Worm (Caenorhabditis elegans): ENCODE measurements around the gene Y69H2.10.

Gene Y69H2.10

ce11 chrV:18687361-18687760 is 17.2 kb downstream of the Y69H2.10 start:
- TF ChIP-seq zag-1 (tag; optimal IDR thresholded peaks at IDR 0.05): no peak
- no peak for TF ChIP-seq hmg-11 (tag; optimal IDR thresholded peaks at IDR 0.05)
- TF ChIP-seq daf-12 (tag; optimal IDR thresholded peaks at IDR 0.05): no peak

ce11 chrV:18689681-18690080 is 19.6 kb downstream of the Y69H2.10 start, which contains the start of the genes ubc-19 and Y69H2.7:
TSS of gene ubc-19 (minus strand) at chrV:18689762.
TSS of gene Y69H2.7 (plus strand) at chrV:18689989.
- no peak for TF ChIP-seq unc-39 (tag; optimal IDR thresholded peaks at IDR 0.05)
- peak; percentile 70 for TF ChIP-seq hmg-11 (tag; optimal IDR thresholded peaks at IDR 0.05)
- peak; percentile 24 for TF ChIP-seq pha-4 (tag; optimal IDR thresholded peaks at IDR 0.05)
- no peak for TF ChIP-seq aly-2 (tag; optimal IDR thresholded peaks at IDR 0.05)
- peak; percentile 41 for TF ChIP-seq snpc-4 (tag; optimal IDR thresholded peaks at IDR 0.05)
- no peak for TF ChIP-seq mdl-1 (tag; optimal IDR thresholded peaks at IDR 0.05)

- TF ChIP-seq nhr-77 (tag; optimal IDR thresholded peaks at IDR 0.05): no peak
- TF ChIP-seq elt-3 (tag; optimal IDR thresholded peaks at IDR 0.05): no peak
- TF ChIP-seq fos-1 (tag; optimal IDR thresholded peaks at IDR 0.05): no peak
- no peak for TF ChIP-seq R02D3.7 (tag; optimal IDR thresholded peaks at IDR 0.05)
- TF ChIP-seq daf-12 (tag; optimal IDR thresholded peaks at IDR 0.05): no peak
- TF ChIP-seq eor-1 (tag; optimal IDR thresholded peaks at IDR 0.05): no peak
- TF ChIP-seq ceh-28 (tag; optimal IDR thresholded peaks at IDR 0.05): no peak
- TF ChIP-seq lin-39 (tag; optimal IDR thresholded peaks at IDR 0.05): no peak
- TF ChIP-seq ztf-11 (tag; optimal IDR thresholded peaks at IDR 0.05): no peak
- TF ChIP-seq pha-4 (tag; optimal IDR thresholded peaks at IDR 0.05): no peak
- no peak for TF ChIP-seq lin-15B (tag; optimal IDR thresholded peaks at IDR 0.05)
- no peak for TF ChIP-seq tbx-2 (tag; optimal IDR thresholded peaks at IDR 0.05)
- no peak for TF ChIP-seq lsy-12 (tag; optimal IDR thresholded peaks at IDR 0.05)
- no peak for TF ChIP-seq nhr-11 (tag; optimal IDR thresholded peaks at IDR 0.05)
- TF ChIP-seq nhr-76 (tag; optimal IDR thresholded peaks at IDR 0.05): no peak
- no peak for TF ChIP-seq egl-27 (tag; optimal IDR thresholded peaks at IDR 0.05)
- TF ChIP-seq ceh-16 (tag; optimal IDR thresholded peaks at IDR 0.05): no peak
- no peak for TF ChIP-seq snpc-4 (tag; optimal IDR thresholded peaks at IDR 0.05)
- no peak for TF ChIP-seq skn-1 (tag; optimal IDR thresholded peaks at IDR 0.05)
- no peak for TF ChIP-seq elt-2 (tag; optimal IDR thresholded peaks at IDR 0.05)
Measured at ce11 chrV:18695469-18695868, 25.4 kb downstream of the Y69H2.10 start.

DNA sequence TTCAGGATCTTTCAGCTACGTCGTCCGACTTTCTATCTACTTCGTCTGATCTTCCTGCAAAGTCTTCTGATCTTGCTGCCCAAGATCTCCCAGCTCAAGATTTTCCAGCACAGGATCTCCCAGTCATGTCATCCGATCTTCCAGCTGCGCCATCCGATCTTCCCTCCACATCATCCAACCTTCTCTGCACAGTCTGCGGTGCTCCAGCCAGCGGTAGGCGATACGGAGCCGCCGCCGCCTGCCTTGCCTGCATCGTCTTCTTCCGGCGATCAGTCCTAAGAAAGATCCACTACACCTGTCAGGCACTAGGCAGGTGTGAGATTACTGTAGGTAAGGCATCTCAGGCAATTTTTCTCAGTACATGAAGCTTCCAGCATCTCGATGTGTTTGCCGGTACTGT is 29.2 kb downstream of the Y69H2.10 start, which contains the start of gene nhr-241:
TSS of gene nhr-241 (plus strand) at position 126 of the 400 bp plus-strand sequence.
- no peak for TF ChIP-seq egl-5 (tag; optimal IDR thresholded peaks at IDR 0.05)
- TF ChIP-seq elt-2 (tag; optimal IDR thresholded peaks at IDR 0.05): no peak
- TF ChIP-seq ceh-9 (tag; optimal IDR thresholded peaks at IDR 0.05): no peak
- TF ChIP-seq nhr-28 (tag; optimal IDR thresholded peaks at IDR 0.05): no peak
- no peak for TF ChIP-seq nhr-237 (tag; optimal IDR thresholded peaks at IDR 0.05)
- no peak for TF ChIP-seq zag-1 (tag; optimal IDR thresholded peaks at IDR 0.05)
- no peak for TF ChIP-seq lsy-12 (tag; optimal IDR thresholded peaks at IDR 0.05)
- no peak for TF ChIP-seq nhr-12 (tag; optimal IDR thresholded peaks at IDR 0.05)
- TF ChIP-seq ama-1 (optimal IDR thresholded peaks at IDR 0.05): no peak

DNA sequence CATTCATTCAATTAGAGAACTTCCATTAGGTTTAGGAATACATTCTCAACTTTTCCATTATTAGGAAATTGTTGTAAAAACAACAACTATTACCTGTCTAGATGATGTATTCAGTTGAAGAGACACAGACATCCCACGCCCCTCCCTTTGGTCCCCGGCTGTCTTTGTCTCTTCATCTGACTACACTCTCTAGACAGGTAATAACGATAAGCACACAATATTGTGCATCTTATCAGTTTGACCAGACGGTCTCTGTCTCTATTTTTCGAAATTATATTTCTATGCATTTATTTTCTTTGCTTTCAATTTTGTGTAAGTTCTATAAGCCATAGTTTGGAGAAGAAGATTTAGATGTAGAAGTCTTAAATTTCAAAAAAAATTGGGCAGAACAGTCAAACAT is 31.2 kb downstream of the Y69H2.10 start, which contains the start of gene Y69H2.9:
TSS of gene Y69H2.9 (plus strand) at position 233 of the 400 bp plus-strand sequence.
- peak; percentile 59 for TF ChIP-seq pqm-1 (tag; optimal IDR thresholded peaks at IDR 0.05)
- no peak for TF ChIP-seq lin-39 (tag; optimal IDR thresholded peaks at IDR 0.05)
- TF ChIP-seq pha-4 (tag; optimal IDR thresholded peaks at IDR 0.05): peak; percentile 17
- TF ChIP-seq elt-3 (tag; optimal IDR thresholded peaks at IDR 0.05): no peak
- TF ChIP-seq elt-2 (tag; optimal IDR thresholded peaks at IDR 0.05): peak; percentile 90
- TF ChIP-seq ZK546.5 (tag; optimal IDR thresholded peaks at IDR 0.05): no peak

- no peak for TF ChIP-seq aly-2 (tag; optimal IDR thresholded peaks at IDR 0.05)
- TF ChIP-seq lsy-12 (tag; optimal IDR thresholded peaks at IDR 0.05): no peak
- TF ChIP-seq sea-2 (GFP tag; optimal IDR thresholded peaks at IDR 0.05): no peak
- no peak for TF ChIP-seq zag-1 (tag; optimal IDR thresholded peaks at IDR 0.05)
- no peak for TF ChIP-seq nhr-43 (tag; optimal IDR thresholded peaks at IDR 0.05; ENCODE audit: poor library complexity, severe bottlenecking)
- no peak for TF ChIP-seq mml-1 (tag; optimal IDR thresholded peaks at IDR 0.05)
- TF ChIP-seq fos-1 (tag; optimal IDR thresholded peaks at IDR 0.05): no peak
- no peak for TF ChIP-seq skn-1 (tag; optimal IDR thresholded peaks at IDR 0.05)
- no peak for TF ChIP-seq lin-15B (tag; optimal IDR thresholded peaks at IDR 0.05)
- no peak for TF ChIP-seq ceh-28 (tag; optimal IDR thresholded peaks at IDR 0.05)
- TF ChIP-seq elt-1 (tag; optimal IDR thresholded peaks at IDR 0.05): no peak
- no peak for TF ChIP-seq nhr-11 (tag; optimal IDR thresholded peaks at IDR 0.05)
- TF ChIP-seq nhr-237 (tag; optimal IDR thresholded peaks at IDR 0.05): no peak
- TF ChIP-seq ama-1 (optimal IDR thresholded peaks at IDR 0.05): no peak
- TF ChIP-seq mdl-1 (tag; optimal IDR thresholded peaks at IDR 0.05): no peak
Measured at ce11 chrV:18705319-18706062, 35.4 kb downstream of the Y69H2.10 start.

All from whole organism, L3 larva.